Worm (Caenorhabditis elegans): Measurements from ENCODE around the gene myrf-2.

The myrf-2 gene

ce11 chrX:10188493-10188895 lies 5.7 kb downstream of the myrf-2 start (continued):
- TF ChIP-seq F55B11.4 (tag; optimal IDR thresholded peaks at IDR 0.05; ENCODE audit: borderline replicate concordance, insufficient read depth) (no peak), mxl-1 (tag; optimal IDR thresholded peaks at IDR 0.05) (no peak), madf-3 (GFP tag; IDR thresholded peaks at IDR 0.05) (no peak), nfyb-1 (GFP tag; IDR thresholded peaks at IDR 0.05) (0 out of 2 replicates have a peak, but pooled peaks have one; percentile 48), ceh-40 (GFP tag; IDR thresholded peaks at IDR 0.05) (no peak), ceh-79 (tag; optimal IDR thresholded peaks at IDR 0.05) (no peak), F57C9.4 (tag; optimal IDR thresholded peaks at IDR 0.05) (no peak), bed-1 (GFP tag; IDR thresholded peaks at IDR 0.05) (no peak), nhr-80 (tag; optimal IDR thresholded peaks at IDR 0.05) (peak; percentile 83), dpl-1 (GFP tag; optimal IDR thresholded peaks at IDR 0.05) (no peak)

- TF ChIP-seq B0336.3 (GFP tag; IDR thresholded peaks at IDR 0.05): no peak
- no peak for TF ChIP-seq pbrm-1 (GFP tag; IDR thresholded peaks at IDR 0.05)
- no peak for TF ChIP-seq K11D2.4 (GFP tag; IDR thresholded peaks at IDR 0.05)
- no peak for TF ChIP-seq unc-130 (GFP tag; optimal IDR thresholded peaks at IDR 0.05)
- no peak for TF ChIP-seq ceh-79 (tag; optimal IDR thresholded peaks at IDR 0.05)
- TF ChIP-seq D2030.7 (GFP tag; IDR thresholded peaks at IDR 0.05): no peak
- no peak for TF ChIP-seq F49E8.2 (tag; optimal IDR thresholded peaks at IDR 0.05; ENCODE audit: insufficient read depth)
- no peak for TF ChIP-seq C06A6.2 (GFP tag; conservative IDR thresholded peaks at IDR 0.05)
- no peak for TF ChIP-seq aptf-2 (GFP tag; conservative IDR thresholded peaks at IDR 0.05)
- TF ChIP-seq fkh-3 (tag; optimal IDR thresholded peaks at IDR 0.05): no peak
- no peak for TF ChIP-seq die-1 (tag; optimal IDR thresholded peaks at IDR 0.05)
- no peak for TF ChIP-seq ceh-58 (GFP tag; IDR thresholded peaks at IDR 0.05)
- no peak for TF ChIP-seq F33H1.4 (GFP tag; IDR thresholded peaks at IDR 0.05)
- TF ChIP-seq ekl-4 (GFP tag; IDR thresholded peaks at IDR 0.05): no peak
- no peak for TF ChIP-seq ets-4 (GFP tag; optimal IDR thresholded peaks at IDR 0.05)
- TF ChIP-seq mes-4 (tag; optimal IDR thresholded peaks at IDR 0.05): no peak
- TF ChIP-seq madf-3 (GFP tag; IDR thresholded peaks at IDR 0.05): no peak
- TF ChIP-seq ccch-3 (GFP tag; optimal IDR thresholded peaks at IDR 0.05): no peak
These were observed 9.5 kb downstream of the myrf-2 start for ce11 chrX:10184708-10185107.

ce11 chrX:10183695-10184094 lies 10.5 kb downstream of the myrf-2 start, which contains the start of gene arrd-28:
Gene arrd-28, plus strand, starts transcription at chrX:10183995.
- TF ChIP-seq ceh-58 (GFP tag; IDR thresholded peaks at IDR 0.05): no peak
- TF ChIP-seq xnd-1 (tag; optimal IDR thresholded peaks at IDR 0.05): no peak
- TF ChIP-seq mxl-1 (tag; optimal IDR thresholded peaks at IDR 0.05): no peak
- no peak for TF ChIP-seq dox-1 (GFP tag; IDR thresholded peaks at IDR 0.05)
- TF ChIP-seq ekl-4 (GFP tag; IDR thresholded peaks at IDR 0.05): no peak
- TF ChIP-seq sdz-38 (tag; optimal IDR thresholded peaks at IDR 0.05): no peak
- TF ChIP-seq zim-3 (tag; optimal IDR thresholded peaks at IDR 0.05): no peak
- no peak for TF ChIP-seq tbp1 (GFP tag; optimal IDR thresholded peaks at IDR 0.05)
- TF ChIP-seq Y67H2A.10 (GFP tag; conservative IDR thresholded peaks at IDR 0.05): no peak
- no peak for TF ChIP-seq sea-2 (GFP tag; IDR thresholded peaks at IDR 0.05)
- no peak for TF ChIP-seq ZK185.1 (tag; optimal IDR thresholded peaks at IDR 0.05; ENCODE audit: poor library complexity, severe bottlenecking)
- TF ChIP-seq egl-18 (GFP tag; IDR thresholded peaks at IDR 0.05): no peak
- TF ChIP-seq F55B11.4 (tag; optimal IDR thresholded peaks at IDR 0.05; ENCODE audit: borderline replicate concordance, insufficient read depth): no peak

ce11 chrX:10182613-10183012 lies 11.6 kb downstream of the myrf-2 start:
- TF ChIP-seq Y53G8AR.9 (GFP tag; conservative IDR thresholded peaks at IDR 0.05) (0 out of 2 replicates have a peak, but pooled peaks have one; percentile 27), zfh-2 (GFP tag; conservative IDR thresholded peaks at IDR 0.05) (no peak), snpc-4 (GFP tag; optimal IDR thresholded peaks at IDR 0.05) (no peak), snpc-4 (tag; optimal IDR thresholded peaks at IDR 0.05) (no peak), somi-1 (GFP tag; optimal IDR thresholded peaks at IDR 0.05) (no peak), hmg-1.2 (GFP tag; IDR thresholded peaks at IDR 0.05) (no peak)

Data from whole organism, young adult.